Worm (Caenorhabditis elegans) whole organism, L1 larva: Measurements from ENCODE around the gene rps-13.

Experiments used
- ama-1 ChIP-seq: fragments of 150-350 bp; optimal IDR thresholded peaks from 2 replicates; lab custom pipeline; 2014
- ceh-63 ChIP-seq: fragments of 200-800 bp; sonication (Bioruptor generic); optimal IDR thresholded peaks from 2 replicates; lab custom pipeline; 2018; ENCODE audit warnings: mild to moderate bottlenecking, missing genetic modification characterization, missing compliant biosample characterization
- elt-2 ChIP-seq: sonication (generic microtip); optimal IDR thresholded peaks from 2 replicates; lab custom pipeline; 2016; ENCODE audit warnings: missing genetic modification characterization, mild to moderate bottlenecking, inconsistent platforms, missing compliant biosample characterization, missing genetic modification reagents
- elt-3 ChIP-seq, 6 experiments: fragments of 150-350 bp in 1 of 6; sonication (generic microtip); optimal IDR thresholded peaks; 2 replicates each; lab custom pipeline; 2017 to 2018; ENCODE audit warnings: missing biosample characterization in 6 of 6, missing genetic modification characterization in 6 of 6, inconsistent platforms in 1 of 6
- ets-5 ChIP-seq: fragments of 200-800 bp; sonication (Bioruptor generic); IDR thresholded peaks from 2 replicates; pipeline ENCODE4 v1.3.6; 2022; ENCODE audit warnings: missing genetic modification characterization, missing compliant biosample characterization
- lin-13 ChIP-seq: fragments of 150-350 bp; optimal IDR thresholded peaks from 2 replicates; lab custom pipeline; 2014; ENCODE audit warnings: missing biosample characterization, missing genetic modification reagents, missing genetic modification characterization
- nhr-12 ChIP-seq: sonication (generic microtip); optimal IDR thresholded peaks from 2 replicates; lab custom pipeline; 2017; ENCODE audit warnings: missing biosample characterization, missing genetic modification characterization
- nhr-20 ChIP-seq: sonication (generic microtip); optimal IDR thresholded peaks from 2 replicates; lab custom pipeline; 2016; ENCODE audit warnings: mild to moderate bottlenecking, missing genetic modification characterization, missing compliant biosample characterization
- nhr-76 ChIP-seq: sonication (generic microtip); optimal IDR thresholded peaks from 2 replicates; lab custom pipeline; 2017; ENCODE audit warnings: missing biosample characterization, missing genetic modification characterization
- pax-3 ChIP-seq: fragments of 200-800 bp; sonication (Bioruptor generic); optimal IDR thresholded peaks from 2 replicates; lab custom pipeline; 2018; ENCODE audit warnings: mild to moderate bottlenecking, missing genetic modification characterization, moderate library complexity, missing compliant biosample characterization
- pqm-1 ChIP-seq: sonication (generic microtip); optimal IDR thresholded peaks from 3 replicates; lab custom pipeline; 2017; ENCODE audit warnings: missing biosample characterization, missing genetic modification characterization
- tbx-2 ChIP-seq: sonication (generic microtip); optimal IDR thresholded peaks from 2 replicates; lab custom pipeline; 2016; ENCODE audit warnings: missing genetic modification characterization, missing compliant biosample characterization

ce11 chrIII:6406829-6407228, 32.0 kb upstream of the rps-13 start, which contains the start of gene let-756:
- TF ChIP-seq tbx-2 (no peak), pax-3 (tag; lab: Kevin White, UChicago) (no peak), ama-1 (no peak), nhr-76 (tag; lab: Kevin White, UChicago) (no peak), elt-3 (tag; optimal IDR thresholded peaks at IDR 0.05; lab: Kevin White, UChicago) (no peak), nhr-12 (tag; lab: Kevin White, UChicago) (no peak), nhr-20 (no peak), pqm-1 (tag; lab: Kevin White, UChicago) (no peak), ceh-63 (GFP tag; lab: Kevin White, UChicago) (no peak), elt-2 (no peak), ets-5 (no peak), lin-13 (GFP tag; lab: Kevin White, UChicago) (no peak)
